Worm (Caenorhabditis elegans): ENCODE results near the gene Y26G10.6.

The Y26G10.6 gene

ce11 chrV:17739801-17740200, 40.0 kb downstream of the Y26G10.6 start, which contains the start of gene cutl-4:
Gene cutl-4 (minus strand): TSS chrV:17739901.
- no peak for TF ChIP-seq nhr-77 (tag; optimal IDR thresholded peaks at IDR 0.05)
- no peak for TF ChIP-seq mab-5 (tag; optimal IDR thresholded peaks at IDR 0.05)
- no peak for TF ChIP-seq nhr-11 (tag; optimal IDR thresholded peaks at IDR 0.05)
- no peak for TF ChIP-seq F13H6.1 (tag; optimal IDR thresholded peaks at IDR 0.05)
- no peak for TF ChIP-seq unc-39 (tag; optimal IDR thresholded peaks at IDR 0.05)
- no peak for TF ChIP-seq elt-1 (tag; optimal IDR thresholded peaks at IDR 0.05)
- TF ChIP-seq lsy-2 (tag; optimal IDR thresholded peaks at IDR 0.05): no peak
- no peak for TF ChIP-seq peb-1 (tag; optimal IDR thresholded peaks at IDR 0.05)
- TF ChIP-seq ztf-1 (GFP tag; conservative IDR thresholded peaks at IDR 0.05): no peak
- TF ChIP-seq lin-11 (tag; optimal IDR thresholded peaks at IDR 0.05): no peak
- no peak for TF ChIP-seq Y55F3AM.14 (GFP tag; optimal IDR thresholded peaks at IDR 0.05)
- TF ChIP-seq nhr-12 (tag; optimal IDR thresholded peaks at IDR 0.05): no peak
- no peak for TF ChIP-seq skn-1 (tag; optimal IDR thresholded peaks at IDR 0.05)
- no peak for TF ChIP-seq fos-1 (tag; optimal IDR thresholded peaks at IDR 0.05)
- TF ChIP-seq C34F6.9 (tag; optimal IDR thresholded peaks at IDR 0.05): no peak
- TF ChIP-seq unc-55 (GFP tag; optimal IDR thresholded peaks at IDR 0.05): no peak
- no peak for TF ChIP-seq ZK546.5 (tag; optimal IDR thresholded peaks at IDR 0.05)
- TF ChIP-seq unc-62 (GFP tag; optimal IDR thresholded peaks at IDR 0.05): no peak
- no peak for TF ChIP-seq sem-4 (tag; optimal IDR thresholded peaks at IDR 0.05)

ce11 chrV:17743802-17744201, 44.0 kb downstream of the Y26G10.6 start:
- TF ChIP-seq Y55F3AM.14 (GFP tag; optimal IDR thresholded peaks at IDR 0.05) (no peak), crh-2 (tag; optimal IDR thresholded peaks at IDR 0.05) (no peak), sma-9 (GFP tag; optimal IDR thresholded peaks at IDR 0.05) (no peak), sma-9 (tag; optimal IDR thresholded peaks at IDR 0.05) (no peak), snpc-4 (tag; optimal IDR thresholded peaks at IDR 0.05) (no peak), zag-1 (tag; optimal IDR thresholded peaks at IDR 0.05) (no peak), nhr-23 (tag; optimal IDR thresholded peaks at IDR 0.05) (no peak), nhr-12 (tag; optimal IDR thresholded peaks at IDR 0.05) (no peak), lin-13 (GFP tag; optimal IDR thresholded peaks at IDR 0.05) (no peak), ztf-11 (tag; optimal IDR thresholded peaks at IDR 0.05) (no peak), gmeb-1 (tag; optimal IDR thresholded peaks at IDR 0.05) (no peak), sma-3 (GFP tag; optimal IDR thresholded peaks at IDR 0.05) (no peak), nhr-21 (tag; optimal IDR thresholded peaks at IDR 0.05) (no peak), mbf-1 (tag; optimal IDR thresholded peaks at IDR 0.05) (no peak), elt-1 (tag; optimal IDR thresholded peaks at IDR 0.05) (no peak), nhr-77 (tag; optimal IDR thresholded peaks at IDR 0.05) (no peak), ceh-16 (tag; optimal IDR thresholded peaks at IDR 0.05) (no peak), F13H6.1 (tag; optimal IDR thresholded peaks at IDR 0.05) (no peak), fos-1 (tag; optimal IDR thresholded peaks at IDR 0.05) (no peak), egl-27 (tag; optimal IDR thresholded peaks at IDR 0.05) (no peak), dmd-4 (tag; optimal IDR thresholded peaks at IDR 0.05) (no peak)

ce11 chrV:17746959-17747358, 47.2 kb downstream of the Y26G10.6 start, which contains the start of gene twk-36:
Gene twk-36 (minus strand): TSS chrV:17747059.
- no peak for TF ChIP-seq F13H6.1 (tag; optimal IDR thresholded peaks at IDR 0.05)
- no peak for TF ChIP-seq unc-62 (GFP tag; optimal IDR thresholded peaks at IDR 0.05)
- TF ChIP-seq ama-1 (optimal IDR thresholded peaks at IDR 0.05): no peak
- no peak for TF ChIP-seq mbf-1 (tag; optimal IDR thresholded peaks at IDR 0.05)
- TF ChIP-seq nhr-10 (tag; optimal IDR thresholded peaks at IDR 0.05): no peak
- no peak for TF ChIP-seq skn-1 (tag; optimal IDR thresholded peaks at IDR 0.05)
- no peak for TF ChIP-seq zag-1 (tag; optimal IDR thresholded peaks at IDR 0.05)
- TF ChIP-seq blmp-1 (tag; optimal IDR thresholded peaks at IDR 0.05; ENCODE audit: insufficient read depth): no peak
- TF ChIP-seq crh-2 (tag; optimal IDR thresholded peaks at IDR 0.05): no peak
- no peak for TF ChIP-seq nhr-77 (tag; optimal IDR thresholded peaks at IDR 0.05)
- TF ChIP-seq ZK546.5 (tag; optimal IDR thresholded peaks at IDR 0.05): no peak
- TF ChIP-seq mdl-1 (tag; optimal IDR thresholded peaks at IDR 0.05): no peak
- TF ChIP-seq R02D3.7 (tag; optimal IDR thresholded peaks at IDR 0.05): no peak
- no peak for TF ChIP-seq gmeb-1 (tag; optimal IDR thresholded peaks at IDR 0.05)
- TF ChIP-seq nhr-12 (tag; optimal IDR thresholded peaks at IDR 0.05): no peak
- TF ChIP-seq mab-5 (tag; optimal IDR thresholded peaks at IDR 0.05): no peak

- TF ChIP-seq sma-9 (GFP tag; optimal IDR thresholded peaks at IDR 0.05) (peak; percentile 45), sma-9 (tag; optimal IDR thresholded peaks at IDR 0.05) (no peak), sem-4 (tag; optimal IDR thresholded peaks at IDR 0.05) (peak; percentile 5), F13H6.1 (tag; optimal IDR thresholded peaks at IDR 0.05) (peak; percentile 33), mdl-1 (tag; optimal IDR thresholded peaks at IDR 0.05) (peak in 1 of 2 experiments; percentile 5), ceh-82 (tag; optimal IDR thresholded peaks at IDR 0.05) (no peak), ztf-1 (GFP tag; conservative IDR thresholded peaks at IDR 0.05) (no peak)
Observed at ce11 chrV:17749181-17749580, 49.4 kb downstream of the Y26G10.6 start, which contains the start of gene R12G8.1. Gene R12G8.1 (minus strand): TSS chrV:17749243.
